Worm (Caenorhabditis elegans): ENCODE results near the gene F18E9.8.
A peak's percentile ranks its signal among the peaks of the same experiment; 100 is the strongest.

The F18E9.8 gene

ce11 chrX:8608756-8609155 is 27.4 kb upstream of the F18E9.8 start (continued):
- TF ChIP-seq nfyb-1 (GFP tag; IDR thresholded peaks at IDR 0.05) (peak; percentile 75), hlh-26 (GFP tag; conservative IDR thresholded peaks at IDR 0.05) (no peak), madf-3 (GFP tag; IDR thresholded peaks at IDR 0.05) (no peak), athp-1 (tag; optimal IDR thresholded peaks at IDR 0.05) (peak; percentile 29), lin-26 (GFP tag; IDR thresholded peaks at IDR 0.05) (peak; percentile 93), snpc-3.4 (tag; optimal IDR thresholded peaks at IDR 0.05) (peak; percentile 33), F37B4.10 (GFP tag; IDR thresholded peaks at IDR 0.05) (no peak), let-607 (tag; optimal IDR thresholded peaks at IDR 0.05) (peak in 1 of 2 experiments; percentile 43), B0019.2 (GFP tag; conservative IDR thresholded peaks at IDR 0.05) (no peak), lsl-1 (GFP tag; optimal IDR thresholded peaks at IDR 0.05) (no peak), C06A6.2 (GFP tag; conservative IDR thresholded peaks at IDR 0.05) (no peak), dox-1 (GFP tag; IDR thresholded peaks at IDR 0.05) (no peak), dpl-1 (GFP tag; optimal IDR thresholded peaks at IDR 0.05) (no peak), madf-10 (tag; optimal IDR thresholded peaks at IDR 0.05) (no peak), mxl-1 (tag; optimal IDR thresholded peaks at IDR 0.05) (peak; percentile 53), nhr-179 (tag; optimal IDR thresholded peaks at IDR 0.05) (peak; percentile 7), zim-3 (tag; optimal IDR thresholded peaks at IDR 0.05) (peak; percentile 80)

DNA sequence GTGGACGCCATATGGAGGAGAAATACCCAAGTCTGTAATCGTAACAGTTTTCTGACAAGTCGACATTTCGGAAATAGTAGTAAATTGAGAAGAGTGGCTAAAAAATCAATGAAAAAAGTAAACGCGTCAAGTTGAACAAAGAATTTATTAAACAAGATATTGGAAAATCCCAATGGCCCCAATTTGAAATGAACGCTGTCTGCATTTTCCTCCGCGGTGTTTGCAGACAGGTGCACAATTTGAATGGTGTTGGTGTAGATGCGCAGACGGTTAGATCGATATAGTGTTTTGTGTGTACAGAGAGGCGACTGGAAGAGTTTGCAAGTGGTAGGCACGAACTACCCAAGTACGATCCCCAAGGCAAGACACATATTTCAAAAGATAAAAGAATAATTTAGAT is 23.7 kb upstream of the F18E9.8 start, which contains the start of the genes H35N09.2 and H35N09.1:
H35N09.2 (minus strand) TSS at position 54 of the 400 bp plus-strand sequence.
H35N09.1 (plus strand) TSS at position 335 of the 400 bp plus-strand sequence.
- TF ChIP-seq bed-1 (GFP tag; IDR thresholded peaks at IDR 0.05), result no peak
- TF ChIP-seq pbrm-1 (GFP tag; IDR thresholded peaks at IDR 0.05), result no peak
- no peak for TF ChIP-seq lin-26 (GFP tag; IDR thresholded peaks at IDR 0.05)
- TF ChIP-seq atf-7 (tag; optimal IDR thresholded peaks at IDR 0.05), result no peak
- peak; percentile 68; the same call in 1 of the 2 replicates for TF ChIP-seq hmg-1.2 (GFP tag; IDR thresholded peaks at IDR 0.05)
- TF ChIP-seq F57A8.1 (GFP tag; optimal IDR thresholded peaks at IDR 0.05), result no peak
- TF ChIP-seq snpc-1.3 (tag; optimal IDR thresholded peaks at IDR 0.05; ENCODE audit: insufficient read depth), result no peak
- no peak for TF ChIP-seq K12H6.12 (tag; optimal IDR thresholded peaks at IDR 0.05)
- TF ChIP-seq rec-8 (tag; optimal IDR thresholded peaks at IDR 0.05), result no peak
- TF ChIP-seq cebp-2 (GFP tag; IDR thresholded peaks at IDR 0.05), result no peak
- TF ChIP-seq ccch-3 (GFP tag; optimal IDR thresholded peaks at IDR 0.05), result no peak
- TF ChIP-seq lin-54 (GFP tag; optimal IDR thresholded peaks at IDR 0.05), result peak; percentile 42
- TF ChIP-seq madf-6 (GFP tag; IDR thresholded peaks at IDR 0.05), result no peak
- no peak for TF ChIP-seq ceh-40 (GFP tag; IDR thresholded peaks at IDR 0.05)
- TF ChIP-seq ztf-18 (tag; optimal IDR thresholded peaks at IDR 0.05), result no peak
- TF ChIP-seq let-526 (GFP tag; IDR thresholded peaks at IDR 0.05), result no peak
- TF ChIP-seq rcor-1 (GFP tag; IDR thresholded peaks at IDR 0.05), result no peak
- TF ChIP-seq nfyb-1 (GFP tag; IDR thresholded peaks at IDR 0.05), result no peak
- TF ChIP-seq mxl-1 (tag; optimal IDR thresholded peaks at IDR 0.05), result no peak
- no peak for TF ChIP-seq hmg-20 (GFP tag; IDR thresholded peaks at IDR 0.05)
- TF ChIP-seq unc-130 (GFP tag; optimal IDR thresholded peaks at IDR 0.05), result no peak
- no peak for TF ChIP-seq Y95B8A.8 (GFP tag; IDR thresholded peaks at IDR 0.05)
- no peak for TF ChIP-seq rpc-1 (optimal IDR thresholded peaks at IDR 0.05)
- no peak for TF ChIP-seq rpc-1 (tag; optimal IDR thresholded peaks at IDR 0.05)
- no peak for TF ChIP-seq F49E8.2 (tag; optimal IDR thresholded peaks at IDR 0.05; ENCODE audit: insufficient read depth)
- TF ChIP-seq F39B2.1 (GFP tag; IDR thresholded peaks at IDR 0.05), result no peak
- TF ChIP-seq F10E7.11 (tag; optimal IDR thresholded peaks at IDR 0.05), result no peak
- TF ChIP-seq F33H1.4 (GFP tag; IDR thresholded peaks at IDR 0.05), result no peak
- TF ChIP-seq lag-1 (GFP tag; IDR thresholded peaks at IDR 0.05), result no peak
- TF ChIP-seq fkh-3 (tag; optimal IDR thresholded peaks at IDR 0.05), result no peak
- TF ChIP-seq snpc-4 (GFP tag; optimal IDR thresholded peaks at IDR 0.05), result no peak
- TF ChIP-seq snpc-4 (tag; optimal IDR thresholded peaks at IDR 0.05), result peak in 1 of 4 experiments; percentile 31
- 0 out of 2 replicates have a peak, but pooled peaks have one; percentile 10 for TF ChIP-seq K11D2.4 (GFP tag; IDR thresholded peaks at IDR 0.05)
- TF ChIP-seq repo-1 (tag; optimal IDR thresholded peaks at IDR 0.05), result no peak
- TF ChIP-seq attf-5 (GFP tag; optimal IDR thresholded peaks at IDR 0.05), result peak; percentile 91

Measured in whole organism, young adult.